Fruit fly (Drosophila melanogaster) S2 (cell line): Measurements from ENCODE around the gene Elo68alpha.

Source experiments
- CG8478 ChIP-seq: fragments of >200 bp; optimal IDR thresholded peaks from 2 replicates; lab custom pipeline; 2018
- CTCF ChIP-seq, 2 experiments: fragments of >200 bp; optimal IDR thresholded peaks; 2 replicates each; lab custom pipeline; 2018

DNA sequence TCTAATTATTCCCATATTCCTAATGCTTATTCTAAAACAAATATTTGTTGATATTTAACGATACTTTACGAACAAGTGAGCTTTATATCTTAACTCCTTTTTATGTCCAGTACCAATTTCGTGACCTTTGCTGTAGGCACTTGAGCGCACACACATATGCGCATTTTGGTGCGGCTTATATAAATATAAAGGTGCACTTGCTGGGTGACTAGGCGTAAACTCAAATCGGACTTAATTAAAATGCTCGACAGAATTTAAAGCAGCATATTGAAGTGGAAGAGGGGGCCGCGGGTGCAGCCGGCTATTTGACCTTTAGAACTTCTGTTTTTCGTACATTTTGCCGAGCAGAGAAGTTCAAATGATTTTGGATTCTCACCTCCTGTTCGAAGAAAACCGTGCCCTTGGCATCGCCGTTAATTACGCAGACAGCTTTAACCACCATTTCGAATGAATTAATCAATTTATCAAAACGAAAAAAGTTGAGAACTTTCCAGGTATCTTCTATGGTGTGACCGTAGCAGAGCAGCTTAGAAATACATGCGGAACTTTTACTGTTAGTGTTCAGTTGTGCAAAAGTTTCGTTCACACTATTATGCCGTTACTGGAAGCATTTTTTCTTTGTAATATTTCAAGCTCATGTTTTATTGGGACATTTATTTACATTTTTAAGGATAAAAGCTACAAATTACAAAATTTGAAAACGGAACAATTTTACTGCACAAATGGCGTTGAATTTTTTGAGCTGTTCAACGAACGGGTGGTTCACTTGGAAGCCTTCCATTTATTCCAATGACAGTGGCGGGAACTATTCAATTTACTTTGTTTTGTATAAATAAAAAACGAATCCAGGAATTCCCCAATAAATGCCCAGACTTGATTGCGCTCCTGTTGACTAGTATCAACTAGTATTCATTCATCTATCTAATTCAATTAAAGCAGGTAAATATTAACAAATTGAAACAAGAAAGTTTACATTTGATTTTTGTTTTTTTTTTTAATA is 10.7 kb upstream of the Elo68alpha start, which contains the start of gene Sod1:
- TF ChIP-seq CG8478 (no peak), CTCF (optimal IDR thresholded peaks at IDR 0.05; lab: Kevin White, UChicago) (no peak)
